Worm (Caenorhabditis elegans) whole organism, young adult: ENCODE data around the gene C30A5.16.

Experiments
- Y53G8AR.9 ChIP-seq: fragments of 200-800 bp; sonication (Bioruptor generic); conservative IDR thresholded peaks from 2 replicates; pipeline ENCODE4 v1.3.6; 2022; ENCODE audit warnings: missing genetic modification reagents, missing genetic modification characterization, missing compliant biosample characterization
- dpl-1 ChIP-seq: fragments of 150-350 bp; optimal IDR thresholded peaks from 2 replicates; lab custom pipeline; 2014; ENCODE audit warnings: missing biosample characterization, missing genetic modification reagents, missing genetic modification characterization
- lag-1 ChIP-seq: fragments of 200-800 bp; sonication (Bioruptor generic); IDR thresholded peaks from 2 replicates; pipeline ENCODE4 v1.3.6; 2022; ENCODE audit warnings: missing genetic modification reagents, missing genetic modification characterization, missing compliant biosample characterization
- let-607 ChIP-seq, 2 experiments: fragments of 200-800 bp in 1 of 2; sonication (Bioruptor generic) in 1 of 2; sonication (generic microtip) in 1 of 2; optimal IDR thresholded peaks; 2 replicates each; lab custom pipeline; 2016 to 2018; ENCODE audit warnings: mild to moderate bottlenecking in 2 of 2, missing compliant biosample characterization in 2 of 2, missing genetic modification characterization in 2 of 2, moderate library complexity in 2 of 2, missing genotype in 1 of 2
- lin-26 ChIP-seq: fragments of 200-800 bp; sonication (Bioruptor generic); IDR thresholded peaks from 2 replicates; pipeline ENCODE4 v1.3.6; 2022; ENCODE audit warnings: missing genetic modification reagents, missing genetic modification characterization, missing compliant biosample characterization

DNA sequence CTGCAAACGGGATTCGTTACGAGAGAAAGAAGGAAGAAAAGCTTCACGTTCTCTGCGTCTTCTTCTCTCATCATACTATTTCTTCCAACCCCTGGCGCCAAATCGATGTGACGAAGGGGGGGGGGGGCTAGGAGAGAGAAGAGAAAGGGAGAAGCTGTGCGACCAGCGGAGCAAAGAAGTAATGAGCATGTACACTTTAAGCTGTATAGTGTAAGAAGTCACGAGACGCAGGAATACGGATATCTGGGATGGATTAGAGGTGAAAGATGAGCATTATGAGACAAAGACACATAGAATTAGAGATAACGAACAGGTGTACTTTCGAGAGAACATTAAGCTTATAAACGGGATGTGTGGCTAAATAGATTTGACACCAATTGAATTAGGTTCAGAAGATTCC is 16.3 kb upstream of the C30A5.16 start:
- no peak for TF ChIP-seq lag-1 (GFP tag; lab: Robert Waterston, UW)
- TF ChIP-seq let-607 (tag; optimal IDR thresholded peaks at IDR 0.05; lab: Kevin White, UChicago), result no peak
- no peak for TF ChIP-seq dpl-1
- no peak for TF ChIP-seq lin-26 (GFP tag; lab: Robert Waterston, UW)
- no peak for TF ChIP-seq Y53G8AR.9 (GFP tag; lab: Robert Waterston, UW)
